Worm (Caenorhabditis elegans): ENCODE data around the gene somi-1.

DNA sequence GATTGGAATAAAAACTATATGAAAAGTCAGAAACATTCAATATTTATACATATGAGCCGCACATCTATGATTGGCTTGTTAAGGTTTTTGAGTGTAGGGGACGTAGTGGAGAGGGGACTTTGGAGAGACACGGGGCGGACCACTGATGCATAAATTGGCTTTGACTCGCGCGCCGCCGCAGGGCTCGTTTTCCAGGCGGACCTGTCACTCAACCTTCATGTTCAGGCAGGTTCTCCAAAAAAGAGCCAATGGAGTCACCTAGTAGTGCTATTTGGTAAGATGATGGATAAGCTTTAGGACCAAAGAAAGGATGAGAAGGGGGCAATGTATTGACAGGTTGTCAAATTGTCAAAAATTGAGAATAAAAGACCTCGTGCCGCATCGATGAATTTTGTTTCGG lies 3.8 kb upstream of the somi-1 start:
- no peak for TF ChIP-seq dao-5 (tag; optimal IDR thresholded peaks at IDR 0.05)
- no peak for TF ChIP-seq W03F9.2 (tag; optimal IDR thresholded peaks at IDR 0.05)
